Worm (Caenorhabditis elegans): ENCODE results near the gene ZC8.6.

DNA sequence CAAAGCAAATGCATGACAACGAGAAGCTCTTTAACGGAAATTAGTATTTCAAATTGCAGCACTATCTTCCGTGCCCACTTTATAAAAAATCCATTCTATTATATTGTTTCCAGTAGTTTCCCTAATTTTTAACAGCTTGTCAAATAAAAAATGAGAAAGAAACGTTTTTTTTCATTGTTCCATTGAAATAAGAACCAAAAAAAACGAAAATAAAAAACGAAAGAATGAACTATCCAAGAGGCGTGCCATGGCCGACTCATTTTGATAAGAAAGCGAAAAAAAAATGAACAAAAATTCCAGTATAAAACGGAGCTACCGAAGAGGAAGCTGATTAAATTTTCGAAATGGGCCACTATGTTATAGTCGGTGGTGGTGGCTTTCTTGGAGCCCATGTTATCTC is 7.5 kb upstream of the ZC8.6 start, which contains the start of gene hsd-2:
- TF ChIP-seq egl-27 (tag; optimal IDR thresholded peaks at IDR 0.05) (no peak), nhr-25 (tag; optimal IDR thresholded peaks at IDR 0.05) (no peak), fos-1 (tag; optimal IDR thresholded peaks at IDR 0.05) (no peak), aly-2 (tag; optimal IDR thresholded peaks at IDR 0.05) (no peak), unc-62 (GFP tag; optimal IDR thresholded peaks at IDR 0.05) (no peak), eor-1 (tag; optimal IDR thresholded peaks at IDR 0.05) (no peak)

All from whole organism, L3 larva.